Worm (Caenorhabditis elegans) whole organism, late embryonic: ENCODE data around the gene Y57G7A.2.

Experiments used
- ceh-9 ChIP-seq: sonication (generic microtip); optimal IDR thresholded peaks from 2 replicates; lab custom pipeline; 2016; ENCODE audit warnings: mild to moderate bottlenecking, missing genetic modification characterization, inconsistent platforms, missing compliant biosample characterization
- fkh-10 ChIP-seq: fragments of 150-350 bp; optimal IDR thresholded peaks from 2 replicates; lab custom pipeline; 2014; ENCODE audit warnings: missing biosample characterization, missing genetic modification reagents, missing genetic modification characterization
- unc-55 ChIP-seq: sonication (generic microtip); optimal IDR thresholded peaks from 2 replicates; lab custom pipeline; 2017; ENCODE audit warnings: missing biosample characterization, missing genetic modification reagents, missing genetic modification characterization

DNA sequence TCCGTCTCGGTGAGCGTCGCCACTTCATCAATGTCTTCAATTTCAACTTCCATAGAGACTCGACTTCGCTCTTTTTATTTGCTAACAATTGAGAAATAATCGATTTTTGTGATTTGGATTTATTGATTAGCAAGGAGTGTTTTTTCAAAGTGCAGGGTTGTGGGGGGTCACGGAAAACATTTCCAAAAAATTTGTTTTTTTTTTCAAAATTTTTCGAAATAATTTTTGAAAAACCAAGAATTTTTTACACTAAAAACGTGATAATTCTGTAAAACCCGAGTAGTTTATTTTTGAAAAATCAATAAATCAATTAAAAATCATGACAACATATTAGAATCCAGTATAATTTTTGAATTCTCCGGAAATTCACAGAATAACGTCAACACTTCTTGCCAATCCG, 20.4 kb upstream of the Y57G7A.2 start, which contains the start of gene Y57G7A.5:
- TF ChIP-seq ceh-9 (tag; lab: Kevin White, UChicago) (no peak), unc-55 (GFP tag; lab: Kevin White, UChicago) (no peak), fkh-10 (GFP tag; lab: Kevin White, UChicago) (no peak)
